Worm (Caenorhabditis elegans) whole organism, L3 larva: ENCODE measurements around the gene T04C12.8.

Experiments
- ZK546.5 ChIP-seq: sonication (generic microtip); optimal IDR thresholded peaks from 2 replicates; lab custom pipeline; 2017; ENCODE audit warnings: missing biosample characterization, missing genetic modification characterization
- aly-2 ChIP-seq: fragments of 150-350 bp; optimal IDR thresholded peaks from 2 replicates; lab custom pipeline; 2014; ENCODE audit warnings: missing biosample characterization, missing genetic modification characterization
- ceh-16 ChIP-seq: sonication (generic microtip); optimal IDR thresholded peaks from 2 replicates; lab custom pipeline; 2017; ENCODE audit warnings: missing biosample characterization, missing genetic modification characterization
- ceh-28 ChIP-seq: fragments of 150-350 bp; optimal IDR thresholded peaks from 2 replicates; lab custom pipeline; 2014; ENCODE audit warnings: missing biosample characterization, missing genetic modification reagents, missing genetic modification characterization
- ceh-82 ChIP-seq: fragments of 150-350 bp; optimal IDR thresholded peaks from 2 replicates; lab custom pipeline; 2014; ENCODE audit warnings: missing biosample characterization, missing genetic modification characterization
- ceh-9 ChIP-seq: sonication (generic microtip); optimal IDR thresholded peaks from 2 replicates; lab custom pipeline; 2018; ENCODE audit warnings: missing biosample characterization, missing genetic modification characterization
- egl-27 ChIP-seq: sonication (generic microtip); optimal IDR thresholded peaks from 4 replicates; lab custom pipeline; 2017; ENCODE audit warnings: missing biosample characterization, missing genetic modification reagents, missing genetic modification characterization
- egl-5 ChIP-seq: fragments of 150-350 bp; optimal IDR thresholded peaks from 2 replicates; lab custom pipeline; 2017; ENCODE audit warnings: missing biosample characterization, missing genetic modification reagents, missing genetic modification characterization, inconsistent platforms
- elt-1 ChIP-seq: fragments of 150-350 bp; optimal IDR thresholded peaks from 2 replicates; lab custom pipeline; 2014; ENCODE audit warnings: missing biosample characterization, missing genetic modification characterization
- elt-2 ChIP-seq: sonication (generic microtip); optimal IDR thresholded peaks from 2 replicates; lab custom pipeline; 2016; ENCODE audit warnings: missing genetic modification reagents, mild to moderate bottlenecking, missing genetic modification characterization, missing compliant biosample characterization
- elt-3 ChIP-seq, 3 experiments: fragments of 150-350 bp in 1 of 3; sonication (generic microtip) in 2 of 3; optimal IDR thresholded peaks; 2 replicates in 2 of 3; 4 replicates in 1 of 3; lab custom pipeline; 2014 to 2017; ENCODE audit warnings: missing biosample characterization in 3 of 3, missing genetic modification characterization in 3 of 3
- eor-1 ChIP-seq, 2 experiments: fragments of 150-350 bp; optimal IDR thresholded peaks; 2 replicates each; lab custom pipeline; 2014 to 2018; ENCODE audit warnings: missing biosample characterization in 2 of 2, missing genetic modification characterization in 2 of 2
- fkh-2 ChIP-seq: fragments of 150-350 bp; optimal IDR thresholded peaks from 2 replicates; lab custom pipeline; 2014; ENCODE audit warnings: missing biosample characterization, missing genetic modification reagents, missing genetic modification characterization
- fos-1 ChIP-seq: fragments of 150-350 bp; optimal IDR thresholded peaks from 2 replicates; lab custom pipeline; 2014; ENCODE audit warnings: missing biosample characterization, missing genetic modification characterization
- hmg-11 ChIP-seq: sonication (generic microtip); optimal IDR thresholded peaks from 2 replicates; lab custom pipeline; 2016; ENCODE audit warnings: missing genetic modification characterization, missing compliant biosample characterization
- lin-15B ChIP-seq: fragments of 150-350 bp; optimal IDR thresholded peaks from 2 replicates; lab custom pipeline; 2014; ENCODE audit warnings: missing biosample characterization, missing genetic modification characterization
- lin-39 ChIP-seq: fragments of 150-350 bp; optimal IDR thresholded peaks from 2 replicates; lab custom pipeline; 2018; ENCODE audit warnings: missing biosample characterization, missing genetic modification reagents, missing genetic modification characterization
- lsy-12 ChIP-seq: sonication (generic microtip); optimal IDR thresholded peaks from 2 replicates; lab custom pipeline; 2016; ENCODE audit warnings: mild to moderate bottlenecking, missing genetic modification characterization, missing compliant biosample characterization
- mdl-1 ChIP-seq: fragments of 150-350 bp; optimal IDR thresholded peaks from 2 replicates; lab custom pipeline; 2014; ENCODE audit warnings: missing biosample characterization, missing genetic modification characterization
- nhr-12 ChIP-seq: fragments of 150-350 bp; optimal IDR thresholded peaks from 2 replicates; lab custom pipeline; 2014; ENCODE audit warnings: missing biosample characterization, missing genetic modification characterization
- nhr-23 ChIP-seq: fragments of 150-350 bp; optimal IDR thresholded peaks from 2 replicates; lab custom pipeline; 2014; ENCODE audit warnings: missing biosample characterization, missing genetic modification reagents, missing genetic modification characterization
- nhr-237 ChIP-seq: fragments of 150-350 bp; optimal IDR thresholded peaks from 2 replicates; lab custom pipeline; 2014; ENCODE audit warnings: missing biosample characterization, missing genetic modification characterization
- nhr-25 ChIP-seq: sonication (generic microtip); optimal IDR thresholded peaks from 2 replicates; lab custom pipeline; 2017; ENCODE audit warnings: missing biosample characterization, missing genetic modification characterization
- nhr-28 ChIP-seq: fragments of 150-350 bp; optimal IDR thresholded peaks from 2 replicates; lab custom pipeline; 2014; ENCODE audit warnings: missing biosample characterization, missing genetic modification characterization
- nhr-43 ChIP-seq: sonication (generic microtip); optimal IDR thresholded peaks from 2 replicates; lab custom pipeline; 2016; ENCODE audit warnings: mild to moderate bottlenecking, missing genetic modification characterization, missing compliant biosample characterization; ENCODE audit not compliant: poor library complexity, severe bottlenecking
- nhr-76 ChIP-seq: fragments of 150-350 bp; sonication (generic microtip); optimal IDR thresholded peaks from 5 replicates; lab custom pipeline; 2014; ENCODE audit warnings: missing biosample characterization, missing genetic modification characterization
- nhr-77 ChIP-seq: fragments of 150-350 bp; optimal IDR thresholded peaks from 2 replicates; lab custom pipeline; 2014; ENCODE audit warnings: missing biosample characterization, missing genetic modification characterization
- pha-4 ChIP-seq: fragments of 150-350 bp; optimal IDR thresholded peaks from 2 replicates; lab custom pipeline; 2014; ENCODE audit warnings: missing biosample characterization, missing genetic modification reagents, missing genetic modification characterization
- pqm-1 ChIP-seq: fragments of 150-350 bp; optimal IDR thresholded peaks from 2 replicates; lab custom pipeline; 2017; ENCODE audit warnings: missing biosample characterization, missing genetic modification characterization, inconsistent platforms
- sea-2 ChIP-seq: fragments of 150-350 bp; sonication (generic microtip); optimal IDR thresholded peaks from 4 replicates; lab custom pipeline; 2014; ENCODE audit warnings: missing biosample characterization, missing genetic modification reagents, missing genetic modification characterization
- tbx-2 ChIP-seq: sonication (generic microtip); optimal IDR thresholded peaks from 2 replicates; lab custom pipeline; 2016; ENCODE audit warnings: mild to moderate bottlenecking, missing genetic modification characterization, missing compliant biosample characterization
- unc-62 ChIP-seq: fragments of 150-350 bp; sonication (generic microtip); optimal IDR thresholded peaks from 4 replicates; lab custom pipeline; 2014; ENCODE audit warnings: missing biosample characterization, missing genetic modification reagents, missing genetic modification characterization
- zag-1 ChIP-seq: fragments of 150-350 bp; optimal IDR thresholded peaks from 2 replicates; lab custom pipeline; 2014; ENCODE audit warnings: missing biosample characterization, missing genetic modification characterization
- ztf-11 ChIP-seq: fragments of 150-350 bp; optimal IDR thresholded peaks from 2 replicates; lab custom pipeline; 2014; ENCODE audit warnings: missing biosample characterization, missing genetic modification characterization
- ztf-4 ChIP-seq: fragments of 150-350 bp; optimal IDR thresholded peaks from 2 replicates; lab custom pipeline; 2014; ENCODE audit warnings: missing biosample characterization, missing genetic modification characterization

The T04C12.8 gene

DNA sequence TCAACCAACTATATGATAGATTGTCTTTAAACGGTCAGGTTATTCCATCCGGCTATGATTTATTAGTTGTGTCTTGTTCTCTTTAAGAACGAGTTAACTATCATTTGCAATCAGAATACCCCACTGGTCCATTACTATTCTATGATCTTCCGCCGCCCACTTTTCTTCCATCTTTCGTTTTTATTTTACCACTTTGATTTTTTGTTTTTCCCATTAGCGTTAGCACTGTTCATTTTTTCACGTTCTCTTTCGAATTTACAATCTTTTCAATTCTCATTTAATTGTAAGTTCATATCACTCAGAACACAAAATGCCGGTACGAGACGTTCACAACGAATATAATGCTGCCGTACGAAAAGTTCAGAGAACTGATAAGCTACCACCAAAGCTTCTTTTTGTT lies 15.3 kb downstream of the T04C12.8 start, which contains the start of gene T04C12.7:
TSS of gene T04C12.7 (plus strand) at position 301 of the 400 bp plus-strand sequence.
- TF ChIP-seq nhr-77 (no peak), nhr-76 (tag; lab: Kevin White, UChicago) (no peak), nhr-25 (no peak), ceh-16 (no peak), pqm-1 (no peak), ztf-4 (tag; lab: Kevin White, UChicago) (no peak), ceh-82 (tag; lab: Kevin White, UChicago) (no peak), ztf-11 (no peak), nhr-28 (tag; lab: Kevin White, UChicago) (no peak), eor-1 (tag; optimal IDR thresholded peaks at IDR 0.05; lab: Kevin White, UChicago) (no peak), nhr-237 (tag; lab: Kevin White, UChicago) (no peak), sea-2 (GFP tag; lab: Kevin White, UChicago) (no peak), ceh-28 (tag; lab: Kevin White, UChicago) (no peak), lin-39 (tag; lab: Kevin White, UChicago) (no peak), egl-5 (tag; lab: Kevin White, UChicago) (no peak), lsy-12 (tag; lab: Kevin White, UChicago) (no peak), unc-62 (GFP tag; lab: Kevin White, UChicago) (no peak), aly-2 (tag; lab: Kevin White, UChicago) (no peak), nhr-43 (tag; lab: Kevin White, UChicago) (no peak), elt-3 (tag; optimal IDR thresholded peaks at IDR 0.05; lab: Kevin White, UChicago) (no peak)

DNA sequence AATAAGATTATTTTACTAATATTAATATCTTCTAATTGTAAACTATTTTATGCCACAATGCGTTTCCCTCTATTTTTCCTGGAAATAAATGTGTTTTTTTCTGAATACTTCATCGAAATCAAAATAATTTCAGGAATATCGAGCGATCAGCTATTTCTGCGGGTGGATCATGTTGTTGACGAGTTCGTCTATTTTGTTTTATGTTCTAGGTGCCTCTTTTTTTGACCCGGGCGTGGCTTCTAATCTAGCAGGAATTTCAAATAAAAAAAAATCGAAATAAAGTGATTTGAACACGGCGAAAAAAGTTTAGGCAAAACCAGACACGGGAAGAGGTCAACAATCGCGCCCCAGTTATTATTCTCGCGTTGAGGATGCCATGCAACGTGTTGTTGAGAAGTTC lies 17.2 kb downstream of the T04C12.8 start, which contains the start of gene T04C12.33:
TSS of gene T04C12.33 (plus strand) at position 301 of the 400 bp plus-strand sequence.
- TF ChIP-seq nhr-23 (tag; lab: Kevin White, UChicago) = peak; percentile 16
- TF ChIP-seq egl-5 (tag; lab: Kevin White, UChicago) = no peak

- TF ChIP-seq hmg-11 (tag; lab: Kevin White, UChicago) (no peak), fkh-2 (tag; lab: Kevin White, UChicago) (no peak), mdl-1 (tag; lab: Kevin White, UChicago) (no peak), nhr-237 (tag; lab: Kevin White, UChicago) (no peak), egl-27 (tag; lab: Kevin White, UChicago) (no peak), elt-3 (tag; optimal IDR thresholded peaks at IDR 0.05; lab: Kevin White, UChicago) (no peak), aly-2 (tag; lab: Kevin White, UChicago) (no peak), lin-15B (tag; lab: Kevin White, UChicago) (no peak), tbx-2 (no peak), ceh-16 (no peak), elt-1 (tag; lab: Kevin White, UChicago) (no peak)
Observed at ce11 chrV:11048678-11049077, 20.5 kb downstream of the T04C12.8 start, which contains the start of gene srh-74. srh-74 (minus strand) TSS chrV:11048778.

ce11 chrV:11046730-11047129 lies 22.4 kb downstream of the T04C12.8 start, which contains the start of gene dhs-18:
dhs-18 (minus strand) TSS chrV:11046833.
- TF ChIP-seq ceh-28 (tag; lab: Kevin White, UChicago) (no peak), ZK546.5 (no peak), aly-2 (tag; lab: Kevin White, UChicago) (no peak), ztf-4 (tag; lab: Kevin White, UChicago) (no peak), nhr-12 (tag; lab: Kevin White, UChicago) (no peak), ceh-9 (tag; lab: Kevin White, UChicago) (no peak), elt-2 (tag; lab: Kevin White, UChicago) (peak; percentile 72), zag-1 (tag; lab: Kevin White, UChicago) (no peak), pqm-1 (peak; percentile 83), egl-5 (tag; lab: Kevin White, UChicago) (no peak), ceh-16 (no peak), fos-1 (no peak), lin-15B (tag; lab: Kevin White, UChicago) (no peak)

DNA sequence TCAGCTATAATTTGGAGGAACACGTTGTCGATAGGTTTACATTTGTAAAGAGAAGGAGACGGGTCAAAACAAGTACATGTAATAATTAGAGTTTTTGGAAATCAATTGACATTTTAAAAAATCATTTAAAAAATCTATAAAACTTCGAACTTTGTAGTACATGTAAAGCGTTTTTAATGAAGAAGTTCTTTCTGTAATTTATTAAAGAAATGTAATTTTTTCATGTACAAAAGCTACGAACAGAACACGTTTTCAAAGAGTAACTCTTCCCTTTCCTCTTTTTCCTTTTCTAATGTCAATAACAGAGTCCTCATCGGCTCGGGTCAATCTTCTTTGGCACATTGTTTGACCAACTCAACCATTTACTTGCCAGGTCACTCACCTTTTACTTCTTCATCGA lies 25.4 kb downstream of the T04C12.8 start, which contains the start of gene C45B11.6:
TSS of gene C45B11.6 (plus strand) at position 301 of the 400 bp plus-strand sequence.
- TF ChIP-seq elt-2 (tag; lab: Kevin White, UChicago) = no peak
- TF ChIP-seq pha-4 (tag; lab: Kevin White, UChicago) = peak; percentile 68
